Worm (Caenorhabditis elegans): ENCODE results near the gene F41G3.18.

F41G3.18 gene

DNA sequence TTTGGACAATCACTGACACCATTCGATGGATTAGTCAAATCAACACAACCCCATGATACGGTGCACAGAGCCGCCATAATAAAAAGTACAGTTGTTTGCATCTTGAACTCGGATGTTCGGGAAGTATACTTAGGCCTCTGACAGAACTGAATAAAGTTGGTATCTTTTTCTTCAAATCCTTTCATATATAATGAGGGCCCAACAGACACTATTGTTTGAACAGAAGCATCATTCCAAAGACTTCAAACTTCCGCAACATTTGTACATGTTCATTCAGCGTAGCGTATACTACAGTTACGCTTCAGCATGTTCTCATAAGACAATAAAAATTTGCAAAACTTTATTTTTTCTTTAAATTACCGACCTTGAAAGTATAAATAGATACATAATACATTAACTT, 16.1 kb upstream of the F41G3.18 start, which contains the start of gene F41G3.19:
Gene F41G3.19, minus strand, starts transcription at position 101 of the 400 bp plus-strand sequence.
- TF ChIP-seq Y95B8A.8 (GFP tag; IDR thresholded peaks at IDR 0.05) (no peak), snpc-4 (GFP tag; optimal IDR thresholded peaks at IDR 0.05) (no peak), snpc-4 (tag; optimal IDR thresholded peaks at IDR 0.05) (no peak), ets-4 (GFP tag; optimal IDR thresholded peaks at IDR 0.05) (no peak), pbrm-1 (GFP tag; IDR thresholded peaks at IDR 0.05) (no peak), dpl-1 (GFP tag; optimal IDR thresholded peaks at IDR 0.05) (no peak), tbx-9 (tag; optimal IDR thresholded peaks at IDR 0.05; ENCODE audit: borderline replicate concordance) (no peak), lin-35 (GFP tag; optimal IDR thresholded peaks at IDR 0.05) (no peak), akir-1 (GFP tag; optimal IDR thresholded peaks at IDR 0.05) (no peak), ama-1 (optimal IDR thresholded peaks at IDR 0.05) (no peak), ama-1 (GFP tag; optimal IDR thresholded peaks at IDR 0.05) (no peak), egl-18 (GFP tag; IDR thresholded peaks at IDR 0.05) (no peak)

- TF ChIP-seq madf-10 (tag; optimal IDR thresholded peaks at IDR 0.05) (no peak), hmg-20 (GFP tag; IDR thresholded peaks at IDR 0.05) (no peak), F23B12.7 (tag; optimal IDR thresholded peaks at IDR 0.05; ENCODE audit: insufficient read depth) (no peak), tlf-1 (GFP tag; optimal IDR thresholded peaks at IDR 0.05) (no peak), hlh-12 (tag; optimal IDR thresholded peaks at IDR 0.05) (no peak), ceh-58 (GFP tag; IDR thresholded peaks at IDR 0.05) (no peak), egl-18 (GFP tag; IDR thresholded peaks at IDR 0.05) (no peak), rcor-1 (GFP tag; IDR thresholded peaks at IDR 0.05) (no peak), pha-4 (tag; optimal IDR thresholded peaks at IDR 0.05) (no peak), lsy-27 (tag; optimal IDR thresholded peaks at IDR 0.05; ENCODE audit: borderline replicate concordance, insufficient read depth) (no peak), Y56A3A.18 (GFP tag; IDR thresholded peaks at IDR 0.05) (no peak), F57C9.4 (tag; optimal IDR thresholded peaks at IDR 0.05) (no peak), ztf-18 (tag; optimal IDR thresholded peaks at IDR 0.05) (no peak), F55B11.4 (tag; optimal IDR thresholded peaks at IDR 0.05; ENCODE audit: borderline replicate concordance, insufficient read depth) (no peak), nhr-90 (tag; optimal IDR thresholded peaks at IDR 0.05) (no peak), repo-1 (tag; optimal IDR thresholded peaks at IDR 0.05) (no peak), hrde-1 (tag; optimal IDR thresholded peaks at IDR 0.05; ENCODE audit: borderline replicate concordance) (no peak), ztf-6 (GFP tag; IDR thresholded peaks at IDR 0.05) (no peak), F52B5.7 (tag; optimal IDR thresholded peaks at IDR 0.05) (no peak), efl-1 (GFP tag; optimal IDR thresholded peaks at IDR 0.05) (no peak)
Measured at ce11 chrII:6752850-6753249, 15.3 kb upstream of the F41G3.18 start, which contains the start of gene F41G3.21. Gene F41G3.21 (minus strand): TSS chrII:6752950.

- TF ChIP-seq nfyb-1 (GFP tag; IDR thresholded peaks at IDR 0.05) (no peak), nfya-1 (tag; optimal IDR thresholded peaks at IDR 0.05; ENCODE audit: borderline replicate concordance, insufficient read depth) (no peak), nhr-90 (tag; optimal IDR thresholded peaks at IDR 0.05) (no peak), atf-7 (tag; optimal IDR thresholded peaks at IDR 0.05) (no peak), mcd-1 (GFP tag; IDR thresholded peaks at IDR 0.05) (no peak), ccch-3 (GFP tag; optimal IDR thresholded peaks at IDR 0.05) (no peak), xnd-1 (tag; optimal IDR thresholded peaks at IDR 0.05) (no peak), tbx-9 (tag; optimal IDR thresholded peaks at IDR 0.05; ENCODE audit: borderline replicate concordance) (no peak), rec-8 (tag; optimal IDR thresholded peaks at IDR 0.05) (no peak), madf-8 (GFP tag; conservative IDR thresholded peaks at IDR 0.05) (no peak), nfya-2 (GFP tag; IDR thresholded peaks at IDR 0.05) (no peak), T26A5.8 (tag; optimal IDR thresholded peaks at IDR 0.05) (no peak), dpl-1 (GFP tag; optimal IDR thresholded peaks at IDR 0.05) (no peak), dpff-1 (tag; optimal IDR thresholded peaks at IDR 0.05) (no peak), mxl-1 (tag; optimal IDR thresholded peaks at IDR 0.05) (no peak), rpc-1 (optimal IDR thresholded peaks at IDR 0.05) (no peak), rpc-1 (tag; optimal IDR thresholded peaks at IDR 0.05) (no peak), F57A8.1 (GFP tag; optimal IDR thresholded peaks at IDR 0.05) (no peak), unc-130 (GFP tag; optimal IDR thresholded peaks at IDR 0.05) (no peak), C17E4.6 (GFP tag; IDR thresholded peaks at IDR 0.05) (no peak)
Measured at ce11 chrII:6754671-6755224, 13.4 kb upstream of the F41G3.18 start, which contains the start of the genes srx-95 and fis-1. Gene srx-95 (minus strand): TSS chrII:6754771. Gene fis-1 (plus strand): TSS chrII:6755174.

Data from whole organism, young adult.